Worm (Caenorhabditis elegans): ENCODE results near the gene tbx-37.

The tbx-37 gene

ce11 chrIII:11246588-11246987, 19.7 kb upstream of the tbx-37 start:
- TF ChIP-seq sem-2 (GFP tag; optimal IDR thresholded peaks at IDR 0.05) (no peak), blmp-1 (tag; optimal IDR thresholded peaks at IDR 0.05) (no peak), drap-1 (GFP tag; optimal IDR thresholded peaks at IDR 0.05) (no peak), unc-39 (tag; optimal IDR thresholded peaks at IDR 0.05) (no peak), pha-4 (tag; optimal IDR thresholded peaks at IDR 0.05) (no peak), hlh-1 (tag; optimal IDR thresholded peaks at IDR 0.05) (no peak), lin-32 (GFP tag; optimal IDR thresholded peaks at IDR 0.05) (no peak), nhr-28 (tag; optimal IDR thresholded peaks at IDR 0.05) (no peak), elt-3 (tag; optimal IDR thresholded peaks at IDR 0.05) (no peak), mep-1 (tag; optimal IDR thresholded peaks at IDR 0.05) (no peak), zip-8 (tag; optimal IDR thresholded peaks at IDR 0.05) (no peak), nhr-12 (tag; optimal IDR thresholded peaks at IDR 0.05) (no peak), bed-3 (GFP tag; optimal IDR thresholded peaks at IDR 0.05) (no peak), nhr-237 (tag; optimal IDR thresholded peaks at IDR 0.05) (no peak), elt-1 (tag; optimal IDR thresholded peaks at IDR 0.05; ENCODE audit: borderline replicate concordance, insufficient read depth) (no peak), ceh-43 (GFP tag; optimal IDR thresholded peaks at IDR 0.05) (no peak), lsy-2 (tag; optimal IDR thresholded peaks at IDR 0.05) (no peak)

DNA sequence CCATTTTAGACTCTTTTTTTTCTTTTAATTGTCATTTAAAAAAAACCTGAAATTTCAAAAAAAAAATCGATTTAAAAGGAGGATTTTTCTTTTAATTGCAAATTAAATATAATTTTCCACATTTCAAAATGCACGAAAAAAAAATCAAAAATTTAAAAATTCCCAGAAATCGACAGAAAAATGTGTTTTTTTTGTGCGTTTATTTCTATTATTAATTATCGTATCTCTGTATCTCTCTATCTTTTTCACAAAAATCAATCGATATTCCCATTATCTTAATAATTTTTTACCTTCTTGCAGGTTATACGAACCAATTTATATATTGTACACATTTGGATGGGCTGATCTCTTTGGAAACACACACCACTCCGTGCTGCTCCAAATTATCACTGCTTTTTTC, 17.9 kb upstream of the tbx-37 start, which contains the start of gene rsks-1:
Gene rsks-1, plus strand, starts transcription at position 301 of the 400 bp plus-strand sequence.
- TF ChIP-seq mls-2 (tag; optimal IDR thresholded peaks at IDR 0.05): no peak
- no peak for TF ChIP-seq ceh-83 (GFP tag; optimal IDR thresholded peaks at IDR 0.05)

ce11 chrIII:11244338-11244737, 17.4 kb upstream of the tbx-37 start:
- TF ChIP-seq bed-3 (GFP tag; optimal IDR thresholded peaks at IDR 0.05): no peak

ce11 chrIII:11243421-11243820, 16.5 kb upstream of the tbx-37 start:
- peak; percentile 92 for TF ChIP-seq unc-120 (tag; optimal IDR thresholded peaks at IDR 0.05; ENCODE audit: poor library complexity, severe bottlenecking)
- TF ChIP-seq mab-5 (tag; optimal IDR thresholded peaks at IDR 0.05): no peak
- TF ChIP-seq hlh-1 (tag; optimal IDR thresholded peaks at IDR 0.05): peak; percentile 58
- TF ChIP-seq flh-1 (GFP tag; optimal IDR thresholded peaks at IDR 0.05): no peak
- no peak for TF ChIP-seq mls-2 (tag; optimal IDR thresholded peaks at IDR 0.05)
- peak; percentile 93 for TF ChIP-seq unc-62 (GFP tag; optimal IDR thresholded peaks at IDR 0.05)
- peak; percentile 55 for TF ChIP-seq ces-1 (GFP tag; optimal IDR thresholded peaks at IDR 0.05)
- TF ChIP-seq nhr-237 (tag; optimal IDR thresholded peaks at IDR 0.05): peak; percentile 41
- TF ChIP-seq lsy-2 (tag; optimal IDR thresholded peaks at IDR 0.05): peak; percentile 7
- TF ChIP-seq snpc-4 (tag; optimal IDR thresholded peaks at IDR 0.05): no peak
- no peak for TF ChIP-seq ceh-83 (GFP tag; optimal IDR thresholded peaks at IDR 0.05)
- no peak for TF ChIP-seq nhr-2 (tag; optimal IDR thresholded peaks at IDR 0.05)
- no peak for TF ChIP-seq lin-32 (GFP tag; optimal IDR thresholded peaks at IDR 0.05)
- no peak for TF ChIP-seq drap-1 (GFP tag; optimal IDR thresholded peaks at IDR 0.05)
- peak; percentile 34 for TF ChIP-seq mep-1 (tag; optimal IDR thresholded peaks at IDR 0.05)
- TF ChIP-seq pha-4 (tag; optimal IDR thresholded peaks at IDR 0.05): peak; percentile 56
- TF ChIP-seq elt-1 (tag; optimal IDR thresholded peaks at IDR 0.05; ENCODE audit: borderline replicate concordance, insufficient read depth): no peak

DNA sequence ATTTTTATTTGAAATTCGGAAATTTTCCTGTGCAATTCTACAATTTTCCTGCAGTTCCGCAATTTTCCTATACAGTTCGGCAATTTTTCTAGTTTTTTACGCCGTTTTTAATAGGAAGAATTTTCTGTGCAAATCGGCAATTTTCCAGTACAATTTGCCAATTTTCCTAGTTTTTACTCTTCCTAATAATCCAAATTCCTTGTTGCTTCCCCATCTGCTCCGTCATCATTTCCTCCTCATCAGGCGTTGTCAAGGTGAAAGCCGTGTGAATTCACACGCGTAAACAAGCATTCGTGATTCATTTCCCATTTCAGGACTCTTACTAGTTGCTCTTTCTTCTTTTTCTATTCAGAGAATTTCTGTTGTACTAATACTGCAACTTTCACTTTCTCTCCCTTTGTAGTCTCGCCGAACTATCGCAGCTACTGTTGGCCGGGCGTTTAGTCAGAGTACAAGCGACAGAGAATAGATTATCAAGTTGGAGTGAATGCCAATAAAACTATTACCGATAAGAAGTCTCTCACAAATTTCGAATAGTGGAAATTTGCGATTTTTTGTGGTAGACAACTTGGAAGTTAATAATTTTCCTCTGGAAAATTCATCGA, 14.8 kb upstream of the tbx-37 start:
- no peak for TF ChIP-seq nhr-237 (tag; optimal IDR thresholded peaks at IDR 0.05)
- TF ChIP-seq sem-2 (GFP tag; optimal IDR thresholded peaks at IDR 0.05): no peak
- TF ChIP-seq bed-3 (GFP tag; optimal IDR thresholded peaks at IDR 0.05): no peak
- TF ChIP-seq ces-1 (GFP tag; optimal IDR thresholded peaks at IDR 0.05): no peak
- no peak for TF ChIP-seq snpc-4 (tag; optimal IDR thresholded peaks at IDR 0.05)
- TF ChIP-seq M03D4.4 (tag; optimal IDR thresholded peaks at IDR 0.05): no peak
- TF ChIP-seq nhr-76 (tag; optimal IDR thresholded peaks at IDR 0.05): no peak
- no peak for TF ChIP-seq ztf-11 (tag; optimal IDR thresholded peaks at IDR 0.05)
- no peak for TF ChIP-seq tbx-8 (GFP tag; optimal IDR thresholded peaks at IDR 0.05)
- TF ChIP-seq ham-2 (GFP tag; optimal IDR thresholded peaks at IDR 0.05): no peak
